Worm (Caenorhabditis elegans) whole organism, young adult: ENCODE data around the gene acr-21.

ENCODE experiments used
- F10E7.11 ChIP-seq: sonication (generic microtip); optimal IDR thresholded peaks from 2 replicates; lab custom pipeline; 2017; ENCODE audit warnings: mild to moderate bottlenecking, missing genetic modification characterization, moderate library complexity, missing compliant biosample characterization
- F22D6.2 ChIP-seq: sonication (generic microtip); optimal IDR thresholded peaks from 2 replicates; lab custom pipeline; 2016; ENCODE audit warnings: mild to moderate bottlenecking, missing genetic modification characterization, missing compliant biosample characterization
- F37B4.10 ChIP-seq: fragments of 200-800 bp; sonication (Bioruptor generic); IDR thresholded peaks from 2 replicates; pipeline ENCODE4 v1.3.6; 2022; ENCODE audit warnings: missing genetic modification characterization, missing compliant biosample characterization
- F49E8.2 ChIP-seq: sonication (generic microtip); optimal IDR thresholded peaks from 3 replicates; lab custom pipeline; 2017; ENCODE audit warnings: missing genetic modification characterization, mild to moderate bottlenecking, missing compliant biosample characterization, antibody characterized with exemption, moderate library complexity; ENCODE audit not compliant: insufficient read depth
- K11D2.4 ChIP-seq: fragments of 200-800 bp; sonication (Bioruptor generic); IDR thresholded peaks from 2 replicates; pipeline ENCODE4 v1.3.6; 2022; ENCODE audit warnings: missing genetic modification reagents, missing genetic modification characterization, missing compliant biosample characterization
- K12H6.12 ChIP-seq: fragments of 200-800 bp; sonication (Bioruptor generic); optimal IDR thresholded peaks from 2 replicates; lab custom pipeline; 2018; ENCODE audit warnings: mild to moderate bottlenecking, missing genetic modification characterization, missing compliant biosample characterization
- Y53G8AR.9 ChIP-seq: fragments of 200-800 bp; sonication (Bioruptor generic); conservative IDR thresholded peaks from 2 replicates; pipeline ENCODE4 v1.3.6; 2022; ENCODE audit warnings: missing genetic modification reagents, missing genetic modification characterization, missing compliant biosample characterization
- Y56A3A.18 ChIP-seq: fragments of 200-800 bp; sonication (Bioruptor generic); IDR thresholded peaks from 2 replicates; pipeline ENCODE4 v1.3.6; 2022; ENCODE audit warnings: missing genetic modification reagents, missing genetic modification characterization, missing compliant biosample characterization
- ZK185.1 ChIP-seq: sonication (generic microtip); optimal IDR thresholded peaks from 2 replicates; lab custom pipeline; 2016; ENCODE audit warnings: mild to moderate bottlenecking, missing genetic modification characterization, missing compliant biosample characterization; ENCODE audit not compliant: poor library complexity, severe bottlenecking
- akir-1 ChIP-seq: fragments of 200-800 bp; sonication (Bioruptor generic); optimal IDR thresholded peaks from 2 replicates; lab custom pipeline; 2018; ENCODE audit warnings: mild to moderate bottlenecking, missing genetic modification characterization, moderate library complexity, missing compliant biosample characterization
- atf-7 ChIP-seq: sonication (generic microtip); optimal IDR thresholded peaks from 2 replicates; lab custom pipeline; 2017; ENCODE audit warnings: mild to moderate bottlenecking, missing genetic modification characterization, missing compliant biosample characterization
- ccch-3 ChIP-seq: fragments of 200-800 bp; sonication (Bioruptor generic); optimal IDR thresholded peaks from 2 replicates; lab custom pipeline; 2018; ENCODE audit warnings: mild to moderate bottlenecking, missing genetic modification characterization, missing compliant biosample characterization
- ceh-100 ChIP-seq: fragments of 200-800 bp; sonication (Bioruptor generic); IDR thresholded peaks from 2 replicates; pipeline ENCODE4 v1.3.6; 2022; ENCODE audit warnings: missing genetic modification reagents, missing genetic modification characterization, missing compliant biosample characterization
- ceh-79 ChIP-seq: sonication (generic microtip); optimal IDR thresholded peaks from 2 replicates; lab custom pipeline; 2017; ENCODE audit warnings: mild to moderate bottlenecking, missing genetic modification characterization, missing compliant biosample characterization
- die-1 ChIP-seq: sonication (generic microtip); optimal IDR thresholded peaks from 2 replicates; lab custom pipeline; 2016; ENCODE audit warnings: missing genotype, mild to moderate bottlenecking, missing genetic modification characterization, missing compliant biosample characterization
- dox-1 ChIP-seq: fragments of 200-800 bp; sonication (Bioruptor generic); IDR thresholded peaks from 2 replicates; pipeline ENCODE4 v1.3.6; 2022; ENCODE audit warnings: missing genetic modification reagents, missing genetic modification characterization, missing compliant biosample characterization
- fkh-3 ChIP-seq: sonication (generic microtip); optimal IDR thresholded peaks from 2 replicates; lab custom pipeline; 2016; ENCODE audit warnings: mild to moderate bottlenecking, missing genetic modification characterization, missing compliant biosample characterization
- hlh-26 ChIP-seq: fragments of 200-800 bp; sonication (Bioruptor generic); conservative IDR thresholded peaks from 2 replicates; pipeline ENCODE4 v1.3.6; 2022; ENCODE audit warnings: missing genetic modification reagents, missing genetic modification characterization, missing compliant biosample characterization
- hmg-20 ChIP-seq: fragments of 200-800 bp; sonication (Bioruptor generic); IDR thresholded peaks from 2 replicates; pipeline ENCODE4 v1.3.6; 2022; ENCODE audit warnings: missing genetic modification reagents, missing genetic modification characterization, missing compliant biosample characterization
- hrde-1 ChIP-seq: sonication (generic microtip); optimal IDR thresholded peaks from 2 replicates; lab custom pipeline; 2016; ENCODE audit warnings: missing genetic modification characterization, mild to moderate bottlenecking, missing compliant biosample characterization, moderate library complexity, missing genotype, missing genetic modification reagents, borderline replicate concordance
- lsl-1 ChIP-seq: fragments of 200-800 bp; sonication (Bioruptor generic); optimal IDR thresholded peaks from 2 replicates; lab custom pipeline; 2018; ENCODE audit warnings: mild to moderate bottlenecking, missing genetic modification characterization, moderate library complexity, missing compliant biosample characterization
- madf-10 ChIP-seq: sonication (generic microtip); optimal IDR thresholded peaks from 2 replicates; lab custom pipeline; 2016; ENCODE audit warnings: mild to moderate bottlenecking, missing genetic modification characterization, missing compliant biosample characterization
- mel-28 ChIP-seq: sonication (generic microtip); optimal IDR thresholded peaks from 2 replicates; lab custom pipeline; 2016; ENCODE audit warnings: borderline replicate concordance, mild to moderate bottlenecking, missing genetic modification characterization, missing compliant biosample characterization
- mes-4 ChIP-seq: sonication (generic microtip); optimal IDR thresholded peaks from 2 replicates; lab custom pipeline; 2016; ENCODE audit warnings: missing genotype, missing genetic modification characterization, missing compliant biosample characterization
- nfya-2 ChIP-seq: fragments of 200-800 bp; sonication (Bioruptor generic); IDR thresholded peaks from 2 replicates; pipeline ENCODE4 v1.3.6; 2022; ENCODE audit warnings: missing genetic modification reagents, missing genetic modification characterization, missing compliant biosample characterization
- snpc-4 ChIP-seq, 5 experiments: fragments of 150-350 bp in 1 of 5; sonication (generic microtip) in 4 of 5; optimal IDR thresholded peaks; 2 replicates each; lab custom pipeline; 2014 to 2018; ENCODE audit warnings: missing genetic modification characterization in 5 of 5, missing biosample characterization in 3 of 5, antibody characterized with exemption in 2 of 5, mild to moderate bottlenecking in 2 of 5, missing compliant biosample characterization in 2 of 5, missing genotype in 2 of 5, moderate library complexity in 2 of 5, missing genetic modification reagents in 1 of 5
- tlf-1 ChIP-seq: fragments of 200-800 bp; sonication (Bioruptor generic); optimal IDR thresholded peaks from 2 replicates; lab custom pipeline; 2018; ENCODE audit warnings: mild to moderate bottlenecking, missing genetic modification characterization, missing compliant biosample characterization
- unc-130 ChIP-seq: sonication (generic microtip); optimal IDR thresholded peaks from 2 replicates; lab custom pipeline; 2016; ENCODE audit warnings: missing genetic modification reagents, missing genetic modification characterization, missing compliant biosample characterization
- ztf-18 ChIP-seq: sonication (generic microtip); optimal IDR thresholded peaks from 2 replicates; lab custom pipeline; 2016; ENCODE audit warnings: missing genotype, mild to moderate bottlenecking, missing genetic modification characterization, missing compliant biosample characterization
- ztf-25 ChIP-seq: fragments of 200-800 bp; sonication (Bioruptor generic); IDR thresholded peaks from 2 replicates; pipeline ENCODE4 v1.3.6; 2022; ENCODE audit warnings: missing genetic modification reagents, missing genetic modification characterization, missing compliant biosample characterization

acr-21 gene

ce11 chrIII:6581585-6581984 lies at the start of gene acr-21:
TSS of gene acr-21 (plus strand) at chrIII:6581885.
- no peak for TF ChIP-seq nfya-2 (GFP tag; lab: Robert Waterston, UW)
- no peak for TF ChIP-seq F49E8.2 (tag; lab: Kevin White, UChicago)
- TF ChIP-seq mes-4 (tag; lab: Kevin White, UChicago) = no peak
- no peak for TF ChIP-seq F10E7.11 (tag; lab: Kevin White, UChicago)
- no peak for TF ChIP-seq K11D2.4 (GFP tag; lab: Robert Waterston, UW)
- TF ChIP-seq hrde-1 (tag; lab: Kevin White, UChicago) = no peak
- TF ChIP-seq hmg-20 (GFP tag; lab: Robert Waterston, UW) = no peak
- no peak for TF ChIP-seq unc-130
- no peak for TF ChIP-seq Y53G8AR.9 (GFP tag; lab: Robert Waterston, UW)
- TF ChIP-seq F37B4.10 (GFP tag; lab: Robert Waterston, UW) = no peak
- TF ChIP-seq snpc-4 (GFP tag; optimal IDR thresholded peaks at IDR 0.05; lab: Kevin White, UChicago) = no peak
- TF ChIP-seq snpc-4 (tag; optimal IDR thresholded peaks at IDR 0.05; lab: Kevin White, UChicago) = no peak
- TF ChIP-seq akir-1 (GFP tag; lab: Kevin White, UChicago) = no peak
- TF ChIP-seq atf-7 = no peak
- no peak for TF ChIP-seq ceh-100 (GFP tag; lab: Robert Waterston, UW)
- TF ChIP-seq dox-1 (GFP tag; lab: Robert Waterston, UW) = no peak
- no peak for TF ChIP-seq ceh-79 (tag; lab: Kevin White, UChicago)
- no peak for TF ChIP-seq hlh-26 (GFP tag; lab: Robert Waterston, UW)

DNA sequence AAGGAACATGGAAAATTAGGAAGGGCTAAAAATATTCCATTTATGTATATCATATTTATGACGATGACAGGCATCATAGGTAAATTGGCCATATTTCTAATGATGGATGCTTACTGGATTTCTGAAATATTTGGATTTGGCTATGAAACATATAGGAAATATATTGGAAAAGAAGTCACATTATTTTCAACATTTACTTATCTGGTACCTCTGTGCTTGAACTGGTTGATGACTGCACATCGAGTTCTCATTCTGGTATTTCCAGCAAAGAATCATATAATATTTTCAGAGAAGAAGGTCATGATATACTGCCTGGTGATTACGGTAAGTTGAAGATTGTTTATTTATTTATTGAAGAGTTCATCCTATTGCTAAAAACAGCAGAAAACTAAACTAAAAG lies 49.0 kb upstream of the acr-21 start, which contains the start of gene srxa-5:
Gene srxa-5 (plus strand): TSS at position 301 of the 400 bp plus-strand sequence.
- TF ChIP-seq F49E8.2 (tag; lab: Kevin White, UChicago) (no peak), die-1 (tag; lab: Kevin White, UChicago) (no peak), mes-4 (tag; lab: Kevin White, UChicago) (no peak), ztf-18 (no peak), ztf-25 (GFP tag; lab: Robert Waterston, UW) (no peak), lsl-1 (GFP tag; lab: Kevin White, UChicago) (no peak), ZK185.1 (no peak), fkh-3 (no peak), ccch-3 (GFP tag; lab: Kevin White, UChicago) (no peak), hlh-26 (GFP tag; lab: Robert Waterston, UW) (no peak), F10E7.11 (tag; lab: Kevin White, UChicago) (no peak), Y56A3A.18 (GFP tag; lab: Robert Waterston, UW) (no peak), F22D6.2 (tag; lab: Kevin White, UChicago) (no peak), tlf-1 (GFP tag; lab: Kevin White, UChicago) (no peak)

- TF ChIP-seq hrde-1 (tag; lab: Kevin White, UChicago) = no peak
- TF ChIP-seq K12H6.12 (tag; lab: Kevin White, UChicago) = peak; percentile 18
- no peak for TF ChIP-seq mel-28
- no peak for TF ChIP-seq Y56A3A.18 (GFP tag; lab: Robert Waterston, UW)
- TF ChIP-seq ztf-25 (GFP tag; lab: Robert Waterston, UW) = 0 out of 2 replicates have a peak, but pooled peaks have one; percentile 11
- TF ChIP-seq madf-10 (tag; lab: Kevin White, UChicago) = no peak
Observed at ce11 chrIII:6536945-6537568, 44.6 kb upstream of the acr-21 start, which contains the start of gene C09E7.4. TSS of gene C09E7.4 (minus strand) at chrIII:6536995.
